Worm (Caenorhabditis elegans) whole organism, L3 larva: ENCODE measurements around the gene K02D10.3.

Experiments
- R02D3.7 ChIP-seq: fragments of 150-350 bp; optimal IDR thresholded peaks from 2 replicates; lab custom pipeline; 2014; ENCODE audit warnings: missing biosample characterization, missing genetic modification characterization
- ZK546.5 ChIP-seq: sonication (generic microtip); optimal IDR thresholded peaks from 2 replicates; lab custom pipeline; 2017; ENCODE audit warnings: missing biosample characterization, missing genetic modification characterization
- ama-1 ChIP-seq: fragments of 150-350 bp; optimal IDR thresholded peaks from 2 replicates; lab custom pipeline; 2018
- ceh-16 ChIP-seq: sonication (generic microtip); optimal IDR thresholded peaks from 2 replicates; lab custom pipeline; 2017; ENCODE audit warnings: missing biosample characterization, missing genetic modification characterization
- ceh-28 ChIP-seq: fragments of 150-350 bp; optimal IDR thresholded peaks from 2 replicates; lab custom pipeline; 2014; ENCODE audit warnings: missing biosample characterization, missing genetic modification reagents, missing genetic modification characterization
- ceh-82 ChIP-seq: fragments of 150-350 bp; optimal IDR thresholded peaks from 2 replicates; lab custom pipeline; 2014; ENCODE audit warnings: missing biosample characterization, missing genetic modification characterization
- daf-12 ChIP-seq: fragments of 150-350 bp; optimal IDR thresholded peaks from 2 replicates; lab custom pipeline; 2014; ENCODE audit warnings: missing biosample characterization, missing genetic modification reagents, missing genetic modification characterization
- egl-5 ChIP-seq: fragments of 150-350 bp; optimal IDR thresholded peaks from 2 replicates; lab custom pipeline; 2017; ENCODE audit warnings: missing biosample characterization, missing genetic modification reagents, missing genetic modification characterization, inconsistent platforms
- elt-1 ChIP-seq: fragments of 150-350 bp; optimal IDR thresholded peaks from 2 replicates; lab custom pipeline; 2014; ENCODE audit warnings: missing biosample characterization, missing genetic modification characterization
- elt-2 ChIP-seq: sonication (generic microtip); optimal IDR thresholded peaks from 2 replicates; lab custom pipeline; 2016; ENCODE audit warnings: missing genetic modification reagents, mild to moderate bottlenecking, missing genetic modification characterization, missing compliant biosample characterization
- elt-3 ChIP-seq, 3 experiments: fragments of 150-350 bp in 1 of 3; sonication (generic microtip) in 2 of 3; optimal IDR thresholded peaks; 2 replicates in 2 of 3; 4 replicates in 1 of 3; lab custom pipeline; 2014 to 2017; ENCODE audit warnings: missing biosample characterization in 3 of 3, missing genetic modification characterization in 3 of 3
- eor-1 ChIP-seq, 2 experiments: fragments of 150-350 bp; optimal IDR thresholded peaks; 2 replicates each; lab custom pipeline; 2014 to 2018; ENCODE audit warnings: missing biosample characterization in 2 of 2, missing genetic modification characterization in 2 of 2
- fkh-10 ChIP-seq: sonication (generic microtip); optimal IDR thresholded peaks from 2 replicates; lab custom pipeline; 2017; ENCODE audit warnings: missing biosample characterization, missing genetic modification reagents, missing genetic modification characterization
- fkh-2 ChIP-seq: fragments of 150-350 bp; optimal IDR thresholded peaks from 2 replicates; lab custom pipeline; 2014; ENCODE audit warnings: missing biosample characterization, missing genetic modification reagents, missing genetic modification characterization
- fos-1 ChIP-seq: fragments of 150-350 bp; optimal IDR thresholded peaks from 2 replicates; lab custom pipeline; 2014; ENCODE audit warnings: missing biosample characterization, missing genetic modification characterization
- hmg-11 ChIP-seq: sonication (generic microtip); optimal IDR thresholded peaks from 2 replicates; lab custom pipeline; 2016; ENCODE audit warnings: missing genetic modification characterization, missing compliant biosample characterization
- jun-1 ChIP-seq: fragments of 150-350 bp; optimal IDR thresholded peaks from 2 replicates; lab custom pipeline; 2014; ENCODE audit warnings: missing biosample characterization, missing genetic modification reagents, missing genetic modification characterization
- lin-39 ChIP-seq: fragments of 150-350 bp; optimal IDR thresholded peaks from 2 replicates; lab custom pipeline; 2018; ENCODE audit warnings: missing biosample characterization, missing genetic modification reagents, missing genetic modification characterization
- lsy-12 ChIP-seq: sonication (generic microtip); optimal IDR thresholded peaks from 2 replicates; lab custom pipeline; 2016; ENCODE audit warnings: mild to moderate bottlenecking, missing genetic modification characterization, missing compliant biosample characterization
- mdl-1 ChIP-seq: fragments of 150-350 bp; optimal IDR thresholded peaks from 2 replicates; lab custom pipeline; 2014; ENCODE audit warnings: missing biosample characterization, missing genetic modification characterization
- mml-1 ChIP-seq: fragments of 150-350 bp; sonication (generic microtip); optimal IDR thresholded peaks from 3 replicates; lab custom pipeline; 2014; ENCODE audit warnings: missing biosample characterization, missing genetic modification characterization
- nfya-1 ChIP-seq: sonication (generic microtip); optimal IDR thresholded peaks from 2 replicates; lab custom pipeline; 2017; ENCODE audit warnings: missing genetic modification characterization, mild to moderate bottlenecking, missing compliant biosample characterization, antibody characterized with exemption, moderate library complexity; ENCODE audit not compliant: insufficient read depth
- nhr-12 ChIP-seq: fragments of 150-350 bp; optimal IDR thresholded peaks from 2 replicates; lab custom pipeline; 2014; ENCODE audit warnings: missing biosample characterization, missing genetic modification characterization
- nhr-23 ChIP-seq: fragments of 150-350 bp; optimal IDR thresholded peaks from 2 replicates; lab custom pipeline; 2014; ENCODE audit warnings: missing biosample characterization, missing genetic modification reagents, missing genetic modification characterization
- nhr-25 ChIP-seq: sonication (generic microtip); optimal IDR thresholded peaks from 2 replicates; lab custom pipeline; 2017; ENCODE audit warnings: missing biosample characterization, missing genetic modification characterization
- nhr-43 ChIP-seq: sonication (generic microtip); optimal IDR thresholded peaks from 2 replicates; lab custom pipeline; 2016; ENCODE audit warnings: mild to moderate bottlenecking, missing genetic modification characterization, missing compliant biosample characterization; ENCODE audit not compliant: poor library complexity, severe bottlenecking
- nhr-67 ChIP-seq: fragments of 150-350 bp; optimal IDR thresholded peaks from 2 replicates; lab custom pipeline; 2014; ENCODE audit warnings: missing biosample characterization, missing genetic modification characterization
- nhr-76 ChIP-seq: fragments of 150-350 bp; sonication (generic microtip); optimal IDR thresholded peaks from 5 replicates; lab custom pipeline; 2014; ENCODE audit warnings: missing biosample characterization, missing genetic modification characterization
- pha-4 ChIP-seq: fragments of 150-350 bp; optimal IDR thresholded peaks from 2 replicates; lab custom pipeline; 2014; ENCODE audit warnings: missing biosample characterization, missing genetic modification reagents, missing genetic modification characterization
- pqm-1 ChIP-seq: fragments of 150-350 bp; optimal IDR thresholded peaks from 2 replicates; lab custom pipeline; 2017; ENCODE audit warnings: missing biosample characterization, missing genetic modification characterization, inconsistent platforms
- sea-2 ChIP-seq: fragments of 150-350 bp; sonication (generic microtip); optimal IDR thresholded peaks from 4 replicates; lab custom pipeline; 2014; ENCODE audit warnings: missing biosample characterization, missing genetic modification reagents, missing genetic modification characterization
- skn-1 ChIP-seq: fragments of 150-350 bp; optimal IDR thresholded peaks from 2 replicates; lab custom pipeline; 2014; ENCODE audit warnings: missing biosample characterization, missing genetic modification characterization
- snpc-4 ChIP-seq: fragments of 150-350 bp; optimal IDR thresholded peaks from 2 replicates; lab custom pipeline; 2014; ENCODE audit warnings: missing biosample characterization, missing genetic modification characterization
- tbx-2 ChIP-seq: sonication (generic microtip); optimal IDR thresholded peaks from 2 replicates; lab custom pipeline; 2016; ENCODE audit warnings: mild to moderate bottlenecking, missing genetic modification characterization, missing compliant biosample characterization
- unc-39 ChIP-seq: sonication (generic microtip); optimal IDR thresholded peaks from 4 replicates; lab custom pipeline; 2017; ENCODE audit warnings: missing biosample characterization, missing genetic modification characterization
- unc-62 ChIP-seq: fragments of 150-350 bp; sonication (generic microtip); optimal IDR thresholded peaks from 4 replicates; lab custom pipeline; 2014; ENCODE audit warnings: missing biosample characterization, missing genetic modification reagents, missing genetic modification characterization
- ztf-11 ChIP-seq: fragments of 150-350 bp; optimal IDR thresholded peaks from 2 replicates; lab custom pipeline; 2014; ENCODE audit warnings: missing biosample characterization, missing genetic modification characterization

Gene K02D10.3

DNA sequence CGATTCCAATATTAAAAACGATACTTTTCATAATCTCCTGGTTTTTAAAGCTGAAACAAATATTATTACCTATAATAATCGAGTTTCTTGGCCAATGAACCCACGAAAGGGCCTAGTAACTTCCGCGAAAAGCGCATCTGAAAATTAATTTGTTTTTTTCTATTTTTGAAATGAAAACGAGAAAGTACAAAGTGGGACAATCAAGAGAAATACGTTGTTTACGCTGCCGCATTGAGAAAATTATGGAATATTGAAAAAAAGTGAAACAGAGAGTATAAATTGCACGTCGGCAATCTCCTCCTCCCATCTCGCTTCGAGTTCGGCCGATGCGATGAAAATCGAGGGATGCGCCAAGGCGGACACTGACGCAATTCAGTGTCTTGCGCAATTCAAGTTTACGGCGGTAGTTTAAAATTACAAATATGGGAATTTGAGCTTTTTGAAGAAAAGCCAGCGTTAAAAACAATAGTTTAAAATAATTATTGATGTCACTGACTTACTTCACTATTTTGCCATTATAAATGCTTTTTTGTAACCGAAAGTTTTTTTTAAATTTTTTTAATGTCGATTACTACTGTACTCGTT, 30.4 kb downstream of the K02D10.3 start, which contains the start of gene pdhk-2 (continued):
- peak; percentile 89 for TF ChIP-seq lin-39
- TF ChIP-seq ceh-16 (tag; lab: Kevin White, UChicago), result peak; percentile 32
- TF ChIP-seq nhr-67 (tag; lab: Kevin White, UChicago), result no peak
- TF ChIP-seq eor-1 (tag; optimal IDR thresholded peaks at IDR 0.05; lab: Kevin White, UChicago), result no peak
- TF ChIP-seq fkh-10 (GFP tag; lab: Kevin White, UChicago), result peak; percentile 66
- peak; percentile 57 for TF ChIP-seq ama-1 (lab: Kevin White, UChicago)
- TF ChIP-seq fos-1, result no peak
- TF ChIP-seq lsy-12 (tag; lab: Kevin White, UChicago), result peak; percentile 91
- no peak for TF ChIP-seq mml-1 (tag; lab: Kevin White, UChicago)
- no peak for TF ChIP-seq daf-12 (tag; lab: Kevin White, UChicago)
- TF ChIP-seq hmg-11, result peak; percentile 92
- no peak for TF ChIP-seq elt-3 (tag; optimal IDR thresholded peaks at IDR 0.05; lab: Kevin White, UChicago)
- TF ChIP-seq sea-2 (GFP tag; lab: Kevin White, UChicago), result no peak

DNA sequence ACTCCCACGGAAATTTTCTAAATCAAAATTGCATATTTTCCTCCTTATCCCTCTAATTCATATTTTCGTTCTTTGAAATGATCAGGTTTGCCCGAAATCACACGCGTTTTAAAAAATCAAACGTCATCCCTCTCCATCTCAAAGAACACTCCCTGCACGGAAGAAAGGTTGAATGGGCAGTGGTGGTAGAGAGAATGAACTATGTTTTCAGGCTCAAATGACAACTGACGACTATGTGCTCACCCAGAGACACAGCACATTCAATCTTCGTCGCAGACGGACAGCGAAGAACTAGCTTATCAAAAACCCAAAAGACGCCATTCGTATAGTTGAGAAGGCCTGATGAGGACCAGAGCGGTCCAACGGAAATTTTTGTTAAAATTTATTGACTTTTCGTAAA, 32.0 kb downstream of the K02D10.3 start:
- TF ChIP-seq fkh-2 (tag; lab: Kevin White, UChicago) (no peak), mml-1 (tag; lab: Kevin White, UChicago) (no peak), nfya-1 (tag; lab: Kevin White, UChicago) (peak; percentile 46), egl-5 (peak; percentile 26)

DNA sequence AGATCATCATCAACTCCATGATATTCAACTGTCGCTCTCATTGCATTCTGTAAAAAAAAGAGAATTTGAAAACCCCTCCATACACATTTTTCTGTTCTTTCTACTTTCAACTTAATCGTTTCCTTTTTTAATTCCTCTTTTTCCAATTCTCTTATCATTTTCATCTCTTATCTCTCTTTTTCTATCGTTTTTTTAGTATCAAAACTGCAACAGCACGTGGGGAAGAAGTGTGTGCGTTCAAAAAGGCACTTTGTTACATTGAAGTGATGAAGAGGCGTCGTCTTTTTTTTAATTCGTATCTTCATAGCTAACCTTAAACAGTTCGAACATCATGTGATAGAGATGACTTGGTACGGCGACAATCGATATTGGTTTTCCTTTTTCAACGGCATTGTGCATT, 32.6 kb downstream of the K02D10.3 start:
- TF ChIP-seq ztf-11 (tag; lab: Kevin White, UChicago) (no peak), daf-12 (tag; lab: Kevin White, UChicago) (no peak), R02D3.7 (tag; lab: Kevin White, UChicago) (no peak), elt-3 (tag; optimal IDR thresholded peaks at IDR 0.05; lab: Kevin White, UChicago) (peak in 1 of 3 experiments; percentile 0), elt-2 (tag; lab: Kevin White, UChicago) (peak; percentile 95), nhr-25 (peak; percentile 28), unc-62 (GFP tag; lab: Kevin White, UChicago) (no peak), pqm-1 (peak; percentile 96), pha-4 (tag; lab: Kevin White, UChicago) (peak; percentile 32), mdl-1 (tag; lab: Kevin White, UChicago) (peak; percentile 81), ZK546.5 (tag; lab: Kevin White, UChicago) (no peak), snpc-4 (tag; lab: Kevin White, UChicago) (peak; percentile 4), nhr-43 (tag; lab: Kevin White, UChicago) (peak; percentile 50), nfya-1 (tag; lab: Kevin White, UChicago) (peak; percentile 3), eor-1 (tag; optimal IDR thresholded peaks at IDR 0.05; lab: Kevin White, UChicago) (no peak), nhr-23 (tag; lab: Kevin White, UChicago) (peak; percentile 77), elt-1 (tag; lab: Kevin White, UChicago) (peak; percentile 81), tbx-2 (tag; lab: Kevin White, UChicago) (no peak), jun-1 (peak; percentile 45)

DNA sequence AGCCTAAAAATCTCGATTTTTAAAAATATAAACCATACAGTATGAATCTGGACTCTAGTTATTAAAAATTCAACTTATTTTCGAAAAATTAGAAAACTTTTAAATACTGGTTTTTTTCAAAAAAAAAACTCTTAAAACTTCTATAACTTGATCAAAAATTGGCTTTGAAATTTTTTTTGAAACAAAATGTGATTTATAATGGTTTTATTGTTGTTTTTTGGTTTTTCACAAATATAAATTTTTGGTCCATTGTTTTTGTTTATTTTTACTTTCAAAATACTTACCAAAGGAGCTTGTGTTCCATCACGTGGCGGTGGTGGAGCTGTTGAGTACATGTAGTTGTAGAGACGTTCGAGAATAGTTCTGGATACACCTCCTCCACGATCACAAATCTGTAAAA, 33.5 kb downstream of the K02D10.3 start:
- no peak for TF ChIP-seq ceh-28 (tag; lab: Kevin White, UChicago)
- TF ChIP-seq jun-1, result no peak
- no peak for TF ChIP-seq skn-1 (tag; lab: Kevin White, UChicago)
- no peak for TF ChIP-seq ceh-82 (tag; lab: Kevin White, UChicago)
- TF ChIP-seq nhr-25, result no peak
- TF ChIP-seq nhr-76 (tag; lab: Kevin White, UChicago), result no peak
- no peak for TF ChIP-seq nhr-12 (tag; lab: Kevin White, UChicago)
- no peak for TF ChIP-seq lsy-12 (tag; lab: Kevin White, UChicago)
- TF ChIP-seq fos-1, result no peak
- TF ChIP-seq elt-3 (tag; optimal IDR thresholded peaks at IDR 0.05; lab: Kevin White, UChicago), result no peak
- TF ChIP-seq unc-39, result no peak
- TF ChIP-seq fkh-10 (GFP tag; lab: Kevin White, UChicago), result no peak
- TF ChIP-seq mml-1 (tag; lab: Kevin White, UChicago), result no peak
- TF ChIP-seq eor-1 (tag; optimal IDR thresholded peaks at IDR 0.05; lab: Kevin White, UChicago), result no peak
